Fruit fly (Drosophila melanogaster): ENCODE measurements around the gene mrva.

The mrva gene

DNA sequence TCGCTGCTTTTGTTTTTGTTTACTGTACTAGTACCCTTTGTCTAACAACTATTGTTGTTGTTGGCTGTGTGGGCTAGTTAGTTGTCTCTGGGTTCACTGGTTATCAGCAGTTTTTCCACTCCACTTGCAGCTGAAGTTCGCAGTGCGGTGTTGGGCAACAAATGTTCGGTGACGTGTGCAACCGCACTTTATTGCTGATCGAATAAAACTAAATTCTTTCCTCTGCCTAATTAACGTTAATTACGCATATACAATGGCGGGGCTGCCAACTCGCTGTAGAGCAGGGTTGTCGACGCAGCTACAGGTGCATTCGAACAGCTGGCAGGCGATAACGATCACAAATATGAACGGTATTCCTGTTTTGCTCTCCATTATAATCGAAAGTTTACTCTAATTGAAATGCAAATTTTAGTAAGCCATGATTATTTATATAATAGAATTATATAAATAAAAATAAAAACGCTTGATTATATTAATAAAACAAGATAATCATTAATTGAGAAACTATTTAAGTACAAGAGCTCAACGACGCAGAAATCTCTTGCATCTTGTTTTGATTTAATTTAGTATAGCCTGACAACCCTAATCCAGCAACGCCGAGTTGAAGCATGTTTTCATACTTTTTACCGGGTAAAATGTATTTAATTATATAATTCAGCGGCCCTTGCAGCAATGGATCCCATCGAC is at the start of gene mrva, which contains the start of the genes CG42307 and mus312:
mrva (minus strand) TSS at position 276 of the 687 bp plus-strand sequence.
CG42307 (plus strand) TSS at position 566 of the 687 bp plus-strand sequence.
mus312 (plus strand) TSS at position 566 of the 687 bp plus-strand sequence.
- no peak for TF ChIP-seq usp (GFP tag; optimal IDR thresholded peaks at IDR 0.05)
- TF ChIP-seq CG8478 (optimal IDR thresholded peaks at IDR 0.05) = no peak
- TF ChIP-seq Dll (optimal IDR thresholded peaks at IDR 0.05) = no peak
- TF ChIP-seq psq (optimal IDR thresholded peaks at IDR 0.05) = no peak
- TF ChIP-seq EcR (GFP tag; optimal IDR thresholded peaks at IDR 0.05) = no peak
- TF ChIP-seq pan (optimal IDR thresholded peaks at IDR 0.05) = no peak

DNA sequence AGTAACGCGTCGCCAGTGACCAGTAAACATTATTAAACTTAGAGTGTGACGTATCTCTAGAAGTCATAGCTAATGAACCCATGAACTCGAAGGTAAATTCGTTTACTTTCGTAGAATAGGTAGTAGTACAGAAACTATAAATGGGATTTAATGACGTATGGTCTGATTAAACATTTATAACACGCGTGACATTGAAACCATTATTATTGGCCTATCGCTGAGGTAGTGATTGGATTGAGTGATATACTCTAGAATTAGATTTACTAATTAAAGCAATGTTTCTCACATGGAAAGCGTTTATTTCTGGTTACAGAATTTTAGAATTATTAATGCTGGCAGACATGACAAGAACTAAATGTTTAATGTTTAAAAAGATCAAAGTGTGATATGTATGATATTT is 48.2 kb upstream of the mrva start:
- TF ChIP-seq Dll (optimal IDR thresholded peaks at IDR 0.05) = no peak
- TF ChIP-seq EcR (GFP tag; optimal IDR thresholded peaks at IDR 0.05) = no peak
- TF ChIP-seq psq (optimal IDR thresholded peaks at IDR 0.05) = no peak
- no peak for TF ChIP-seq CG8478 (optimal IDR thresholded peaks at IDR 0.05)
- no peak for TF ChIP-seq usp (GFP tag; optimal IDR thresholded peaks at IDR 0.05)
- TF ChIP-seq pan (optimal IDR thresholded peaks at IDR 0.05) = no peak

DNA sequence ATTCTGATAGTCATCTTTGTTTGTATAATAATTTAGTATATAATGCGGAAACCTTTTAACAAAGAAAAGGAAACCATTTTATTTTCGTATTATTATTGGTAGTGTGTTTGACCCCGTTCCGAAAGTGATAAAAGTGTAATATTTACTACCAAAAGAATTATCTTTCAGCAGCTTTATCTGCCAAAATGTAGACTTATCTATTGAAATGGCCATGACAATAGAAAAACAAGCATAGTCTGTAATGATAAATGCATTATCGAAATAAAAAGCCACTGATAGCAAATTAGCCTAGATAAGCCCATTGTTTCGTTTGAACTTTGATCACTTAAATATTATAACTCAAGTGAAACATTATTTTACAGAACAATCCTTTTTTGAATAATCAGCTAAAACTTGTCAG is 47.5 kb upstream of the mrva start:
- TF ChIP-seq CG8478 (optimal IDR thresholded peaks at IDR 0.05) (no peak), pan (optimal IDR thresholded peaks at IDR 0.05) (no peak), EcR (GFP tag; optimal IDR thresholded peaks at IDR 0.05) (no peak), usp (GFP tag; optimal IDR thresholded peaks at IDR 0.05) (no peak), Dll (optimal IDR thresholded peaks at IDR 0.05) (no peak)

DNA sequence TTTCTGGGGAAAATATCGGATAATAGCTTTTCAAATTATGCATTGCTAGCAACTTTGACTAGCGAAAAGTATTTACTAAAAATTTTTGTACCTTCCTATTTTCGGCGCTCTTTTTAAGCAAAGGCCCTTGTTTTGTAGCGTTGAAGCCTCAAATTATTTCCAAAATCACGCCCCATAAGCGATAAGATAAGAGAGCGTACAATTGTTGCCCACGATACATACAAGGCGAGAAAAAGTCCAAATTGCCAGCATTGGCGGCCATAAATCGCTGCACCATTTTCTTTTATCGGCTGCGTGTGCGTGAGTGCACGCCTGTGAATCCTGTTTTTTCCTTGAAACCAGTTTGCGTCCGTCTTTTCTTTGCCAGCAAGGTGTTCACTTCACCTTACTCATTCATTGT is 42.6 kb upstream of the mrva start:
- no peak for TF ChIP-seq CG8478 (optimal IDR thresholded peaks at IDR 0.05)
- TF ChIP-seq psq (optimal IDR thresholded peaks at IDR 0.05) = no peak
- no peak for TF ChIP-seq usp (GFP tag; optimal IDR thresholded peaks at IDR 0.05)
- no peak for TF ChIP-seq EcR (GFP tag; optimal IDR thresholded peaks at IDR 0.05)
- TF ChIP-seq pan (optimal IDR thresholded peaks at IDR 0.05) = no peak
- no peak for TF ChIP-seq Dll (optimal IDR thresholded peaks at IDR 0.05)

DNA sequence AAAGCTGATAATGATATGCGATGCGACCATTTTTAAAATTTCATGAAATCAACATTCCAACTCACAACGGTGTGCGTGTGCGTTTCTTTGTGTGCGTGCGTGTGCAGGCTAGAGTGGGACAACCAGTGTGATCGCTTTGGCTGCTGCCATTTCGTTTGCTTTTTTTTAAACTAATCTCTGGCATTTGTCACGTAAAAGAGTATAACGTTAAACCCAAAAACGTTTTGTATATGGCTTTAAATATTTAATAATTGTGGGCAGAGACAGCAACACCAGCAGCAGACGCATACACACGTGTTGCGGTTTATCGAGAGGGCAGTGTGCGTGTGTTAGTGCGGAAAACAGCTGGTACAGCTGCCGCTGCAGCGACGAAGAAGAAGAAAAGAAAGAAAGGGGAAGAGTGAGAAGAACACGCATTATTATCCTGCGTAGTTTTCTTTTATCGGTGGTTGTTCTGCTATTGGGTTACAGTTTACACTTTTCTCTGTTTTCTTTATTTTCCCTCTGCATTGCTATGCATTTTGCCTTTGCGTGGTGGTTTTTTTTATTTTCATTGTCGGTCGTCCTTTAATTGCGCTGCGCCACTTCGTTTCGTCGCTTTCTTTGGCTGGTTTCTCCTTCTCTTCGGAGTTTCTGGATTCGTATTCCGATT is 41.7 kb upstream of the mrva start:
- TF ChIP-seq psq (optimal IDR thresholded peaks at IDR 0.05) (no peak), EcR (GFP tag; optimal IDR thresholded peaks at IDR 0.05) (no peak), usp (GFP tag; optimal IDR thresholded peaks at IDR 0.05) (no peak), Dll (optimal IDR thresholded peaks at IDR 0.05) (no peak), CG8478 (optimal IDR thresholded peaks at IDR 0.05) (peak; percentile 79), pan (optimal IDR thresholded peaks at IDR 0.05) (no peak)

DNA sequence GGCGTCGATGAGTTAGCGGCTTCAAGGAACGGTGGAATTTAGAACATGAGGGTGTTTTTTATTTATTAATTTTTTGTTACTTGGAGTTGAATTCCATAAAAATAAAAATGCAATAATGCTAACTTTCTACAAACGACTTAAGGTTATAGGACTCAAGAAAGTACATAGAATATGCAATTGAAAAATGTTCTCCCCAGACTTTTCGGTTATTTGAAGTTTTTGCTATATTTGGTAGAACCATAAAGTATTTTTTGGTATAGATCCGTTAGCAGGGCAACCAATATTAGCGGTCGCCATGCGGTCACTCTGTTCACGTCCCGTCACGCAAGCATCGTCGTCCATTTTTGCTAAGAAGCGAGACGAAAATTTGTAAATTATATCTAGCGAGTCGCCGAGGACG is 40.9 kb upstream of the mrva start, which contains the start of gene akirin:
akirin (plus strand) TSS at position 301 of the 400 bp plus-strand sequence.
- TF ChIP-seq CG8478 (optimal IDR thresholded peaks at IDR 0.05) (no peak), Dll (optimal IDR thresholded peaks at IDR 0.05) (no peak), psq (optimal IDR thresholded peaks at IDR 0.05) (no peak), EcR (GFP tag; optimal IDR thresholded peaks at IDR 0.05) (no peak), usp (GFP tag; optimal IDR thresholded peaks at IDR 0.05) (no peak), pan (optimal IDR thresholded peaks at IDR 0.05) (no peak)

DNA sequence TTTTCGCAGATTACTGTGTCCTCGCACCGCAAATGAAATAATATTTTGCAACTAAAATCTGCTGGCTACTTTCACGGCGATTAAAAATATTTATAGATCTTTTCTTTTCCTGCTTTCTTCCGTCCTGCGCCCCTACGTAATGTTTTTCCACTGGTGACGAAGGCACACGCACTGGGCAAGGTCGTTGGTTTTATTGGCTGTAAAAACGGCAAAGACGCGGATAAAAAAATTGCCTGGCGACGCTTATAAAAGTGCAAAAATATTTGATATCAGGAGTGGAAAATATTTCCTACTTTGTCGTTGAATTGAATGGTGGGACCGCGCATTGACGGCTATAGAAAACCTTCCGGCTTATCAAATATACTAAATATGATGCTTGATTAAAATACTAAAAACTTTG is 40.3 kb upstream of the mrva start, which contains the start of gene Sh3beta:
Sh3beta (minus strand) TSS at position 327 of the 400 bp plus-strand sequence.
- TF ChIP-seq EcR (GFP tag; optimal IDR thresholded peaks at IDR 0.05) (no peak), CG8478 (optimal IDR thresholded peaks at IDR 0.05) (no peak), Dll (optimal IDR thresholded peaks at IDR 0.05) (no peak), usp (GFP tag; optimal IDR thresholded peaks at IDR 0.05) (no peak), psq (optimal IDR thresholded peaks at IDR 0.05) (no peak), pan (optimal IDR thresholded peaks at IDR 0.05) (no peak)

DNA sequence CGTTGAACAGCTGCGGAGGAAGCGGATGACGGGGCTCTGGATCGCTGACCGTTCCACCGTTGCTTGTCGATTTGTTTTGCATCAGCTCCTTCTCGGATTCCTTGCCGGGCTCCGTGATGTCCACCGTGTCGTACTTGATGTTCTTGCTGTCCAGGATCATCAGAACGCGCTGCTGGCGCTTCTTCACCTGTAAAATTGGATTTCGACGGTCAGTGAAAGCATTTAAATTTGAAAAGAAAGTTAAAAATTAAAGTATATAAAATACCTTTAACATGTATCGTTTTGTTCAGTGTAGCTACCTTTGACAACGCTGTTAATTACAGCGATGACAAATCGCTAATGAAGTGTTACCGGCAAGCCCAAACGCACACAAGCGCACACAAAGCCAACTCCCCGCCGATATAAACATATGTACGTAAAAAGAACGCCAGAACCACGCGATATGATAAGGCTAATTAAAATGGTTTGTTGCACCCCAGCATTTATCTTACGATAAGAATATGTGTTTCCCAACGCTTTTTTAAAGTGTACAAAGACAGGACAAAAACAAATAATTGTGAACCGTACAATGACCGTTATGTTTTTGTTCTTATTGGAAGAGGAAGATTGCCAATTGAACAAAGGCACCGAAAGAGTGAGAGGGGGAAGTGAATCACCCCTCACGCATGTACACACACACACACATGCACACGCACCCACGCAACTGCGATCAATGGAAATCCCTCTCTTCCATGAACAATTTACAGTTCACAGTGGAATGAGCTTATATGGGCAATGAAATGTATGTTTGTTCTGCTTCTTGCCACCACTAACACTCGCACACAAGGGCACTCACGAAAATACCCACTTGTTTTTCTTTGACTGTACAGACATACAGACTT is 39.4 kb upstream of the mrva start:
- TF ChIP-seq psq (optimal IDR thresholded peaks at IDR 0.05) = no peak
- TF ChIP-seq Dll (optimal IDR thresholded peaks at IDR 0.05) = no peak
- no peak for TF ChIP-seq pan (optimal IDR thresholded peaks at IDR 0.05)
- no peak for TF ChIP-seq EcR (GFP tag; optimal IDR thresholded peaks at IDR 0.05)
- TF ChIP-seq usp (GFP tag; optimal IDR thresholded peaks at IDR 0.05) = no peak
- no peak for TF ChIP-seq CG8478 (optimal IDR thresholded peaks at IDR 0.05)

DNA sequence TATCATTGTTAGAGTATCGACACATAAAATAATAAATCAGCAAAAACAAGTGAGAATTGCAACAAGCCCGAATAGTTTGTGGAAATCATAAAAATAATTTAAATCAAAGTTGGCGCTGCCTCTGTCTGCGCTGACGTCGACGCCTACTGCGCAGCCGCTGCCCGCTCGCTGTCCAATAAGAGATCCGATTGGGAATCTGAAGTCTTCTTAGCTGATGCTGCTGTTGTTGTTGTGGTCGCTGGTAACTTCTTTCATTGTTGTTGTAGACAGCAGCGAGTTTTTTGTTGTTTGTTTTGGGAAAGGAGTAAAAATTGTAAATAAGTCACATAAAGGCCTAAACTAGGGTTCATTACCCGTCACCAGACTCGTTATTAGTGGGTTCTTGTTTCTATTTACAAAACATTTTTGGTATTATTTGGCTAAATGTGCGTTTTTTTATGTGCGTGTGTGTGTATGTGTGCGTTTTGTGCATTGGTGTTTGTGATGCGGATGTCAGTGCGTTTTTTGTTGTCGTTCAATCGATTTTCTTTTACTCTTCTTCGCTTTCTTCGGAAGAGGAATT is 36.2 kb upstream of the mrva start:
- no peak for TF ChIP-seq usp (GFP tag; optimal IDR thresholded peaks at IDR 0.05)
- TF ChIP-seq CG8478 (optimal IDR thresholded peaks at IDR 0.05) = no peak

DNA sequence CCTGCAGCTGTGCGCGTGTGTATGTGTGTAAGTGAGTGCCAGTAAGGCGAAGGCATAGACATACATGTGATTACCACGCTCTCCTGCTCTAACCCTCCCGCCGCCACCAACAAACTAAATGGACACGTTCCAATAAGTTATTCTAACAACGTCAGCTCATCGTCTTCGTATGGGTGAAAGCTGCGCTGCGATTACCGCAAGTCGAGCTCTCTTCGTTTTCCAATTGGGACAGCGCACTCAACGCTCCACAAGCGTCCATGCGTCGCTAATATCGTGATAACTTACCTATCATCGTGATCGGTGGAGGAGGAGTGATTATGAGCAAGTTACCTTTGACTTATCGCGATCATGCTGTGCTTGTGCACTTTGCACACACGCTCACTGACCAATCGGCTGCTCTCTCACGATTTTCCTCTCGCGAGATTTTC is 32.5 kb upstream of the mrva start:
- TF ChIP-seq Dll (optimal IDR thresholded peaks at IDR 0.05) (no peak), pan (optimal IDR thresholded peaks at IDR 0.05) (no peak), psq (optimal IDR thresholded peaks at IDR 0.05) (no peak), EcR (GFP tag; optimal IDR thresholded peaks at IDR 0.05) (no peak), usp (GFP tag; optimal IDR thresholded peaks at IDR 0.05) (no peak), CG8478 (optimal IDR thresholded peaks at IDR 0.05) (no peak)

DNA sequence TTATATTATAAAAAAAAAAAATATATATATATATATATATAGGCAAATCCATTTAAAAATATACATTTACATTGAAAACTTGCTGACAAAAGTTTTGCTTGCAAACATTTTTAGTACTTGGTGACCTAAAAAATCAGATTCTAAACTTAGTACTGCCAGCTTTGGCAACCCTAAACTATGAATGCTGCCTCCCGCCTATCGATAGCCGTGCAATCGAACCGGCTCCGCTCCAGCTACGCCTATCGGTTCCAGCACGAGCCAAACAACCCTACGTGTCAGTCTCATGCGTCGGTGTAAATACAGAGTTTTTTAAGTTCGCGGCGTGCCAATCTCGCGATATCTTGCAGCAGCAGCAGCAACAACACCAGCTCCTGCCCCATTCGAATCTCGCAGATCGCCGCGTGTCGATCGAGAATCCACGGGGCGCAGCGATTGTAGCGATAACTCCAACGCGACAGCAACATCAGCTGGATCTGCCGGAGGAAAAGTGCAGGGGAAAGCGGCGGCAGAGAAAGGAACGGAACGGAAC is 31.7 kb upstream of the mrva start, which contains the start of gene Sec63:
Sec63 (plus strand) TSS at position 238 of the 529 bp plus-strand sequence.
- TF ChIP-seq usp (GFP tag; optimal IDR thresholded peaks at IDR 0.05) (no peak), EcR (GFP tag; optimal IDR thresholded peaks at IDR 0.05) (no peak), psq (optimal IDR thresholded peaks at IDR 0.05) (no peak), Dll (optimal IDR thresholded peaks at IDR 0.05) (no peak), CG8478 (optimal IDR thresholded peaks at IDR 0.05) (no peak), pan (optimal IDR thresholded peaks at IDR 0.05) (no peak)
